Fruit fly (Drosophila melanogaster): Measurements from ENCODE around the gene CG11106.

DNA sequence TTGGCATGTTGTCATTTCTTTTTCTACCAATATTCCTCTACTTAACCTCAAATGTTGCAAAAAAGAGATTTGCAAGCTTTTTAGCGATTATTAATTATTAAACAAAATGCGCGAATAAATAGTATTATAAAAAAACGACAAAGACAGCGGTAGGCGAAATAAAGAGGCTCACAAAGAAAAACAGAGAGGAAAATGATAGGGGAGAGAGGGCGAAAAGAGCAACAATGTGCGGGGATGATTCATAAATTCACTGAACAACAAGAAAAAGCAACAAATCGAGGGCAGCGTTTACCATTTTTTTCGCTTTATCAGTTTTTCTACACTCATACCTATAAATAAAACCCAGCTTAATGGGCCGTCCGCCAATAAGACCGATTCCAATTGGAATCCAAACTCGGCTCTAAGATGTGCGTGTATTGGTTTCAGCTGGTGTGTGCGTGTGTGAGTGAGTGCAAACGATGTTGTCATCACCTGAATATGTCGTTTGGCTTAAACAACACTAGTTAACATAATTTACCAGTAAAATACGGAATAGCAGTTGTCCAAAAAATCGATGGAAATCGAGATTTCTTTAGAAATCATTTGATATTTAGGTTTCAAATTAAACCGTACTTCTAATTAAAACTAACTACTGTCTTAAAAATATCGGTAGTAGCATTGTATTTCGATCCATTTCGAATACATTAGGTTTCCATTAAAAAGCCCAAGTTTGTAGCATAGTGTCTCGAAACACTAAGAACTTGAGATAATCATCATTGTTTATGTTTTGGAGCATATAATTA lies 46.0 kb upstream of the CG11106 start:
- TF ChIP-seq Ets65A (GFP tag) (no peak), H15 (GFP tag; IDR thresholded peaks at IDR 0.05) (no peak), CrebB (tag; optimal IDR thresholded peaks at IDR 0.05) (no peak), Sry-δ (GFP tag; optimal IDR thresholded peaks at IDR 0.05) (no peak), nmo (GFP tag; optimal IDR thresholded peaks at IDR 0.05) (no peak), zen2 (GFP tag; IDR thresholded peaks at IDR 0.05; ENCODE audit: partially characterized antibody) (no peak), CG11247 (GFP tag; IDR thresholded peaks at IDR 0.05) (no peak), CG10366 (GFP tag; IDR thresholded peaks at IDR 0.05) (no peak), CG12299 (tag; optimal IDR thresholded peaks at IDR 0.05) (no peak), twi (tag; optimal IDR thresholded peaks at IDR 0.05) (no peak), Asciz (GFP tag; optimal IDR thresholded peaks at IDR 0.05) (no peak), CG7928 (GFP tag; optimal IDR thresholded peaks at IDR 0.05) (no peak), bab2 (GFP tag; optimal IDR thresholded peaks at IDR 0.05) (no peak)

Data from whole organism, embryonic.